Fruit fly (Drosophila melanogaster) whole organism, prepupa: ENCODE data around the gene CG45049.
A peak's percentile ranks its signal among the peaks of the same experiment; 100 is the strongest.

Experiments used
- CG10631 ChIP-seq: fragments of 200-800 bp; sonication (Bioruptor generic); optimal IDR thresholded peaks from 2 replicates; lab custom pipeline; 2016; ENCODE audit warnings: missing biosample characterization, missing genetic modification characterization
- CG11294 ChIP-seq: fragments of 200-800 bp; sonication (Bioruptor generic); IDR thresholded peaks from 2 replicates; pipeline ENCODE4 v1.3.6; 2022; ENCODE audit warnings: missing biosample characterization, missing genetic modification characterization
- CG11902 ChIP-seq: fragments of 200-800 bp; sonication (Bioruptor generic); optimal IDR thresholded peaks from 3 replicates; lab custom pipeline; 2016; ENCODE audit warnings: missing biosample characterization, missing genetic modification characterization
- CG15336 ChIP-seq: fragments of 200-800 bp; sonication (Bioruptor generic); IDR thresholded peaks from 2 replicates; pipeline ENCODE4 v1.3.6; 2022; ENCODE audit warnings: missing biosample characterization, missing genetic modification characterization
- CG1621 ChIP-seq: fragments of 200-800 bp; sonication (Bioruptor generic); optimal IDR thresholded peaks from 3 replicates; lab custom pipeline; 2018; ENCODE audit warnings: missing biosample characterization, mild to moderate bottlenecking, missing genetic modification characterization
- CG16779 ChIP-seq: fragments of 200-800 bp; sonication (Bioruptor generic); optimal IDR thresholded peaks from 3 replicates; lab custom pipeline; 2017; ENCODE audit warnings: missing biosample characterization, mild to moderate bottlenecking, missing genetic modification characterization
- CG31627 ChIP-seq: fragments of 200-800 bp; sonication (Bioruptor generic); optimal IDR thresholded peaks from 3 replicates; lab custom pipeline; 2016; ENCODE audit warnings: missing biosample characterization, missing genetic modification characterization
- CG32006 ChIP-seq: fragments of 200-800 bp; sonication (Bioruptor generic); optimal IDR thresholded peaks from 3 replicates; lab custom pipeline; 2017; ENCODE audit warnings: missing biosample characterization, mild to moderate bottlenecking, missing genetic modification characterization
- CG3919 ChIP-seq: fragments of 200-800 bp; sonication (Bioruptor generic); optimal IDR thresholded peaks from 3 replicates; lab custom pipeline; 2016; ENCODE audit warnings: missing biosample characterization, missing genetic modification characterization
- CG4318 ChIP-seq: fragments of 200-800 bp; sonication (Bioruptor generic); optimal IDR thresholded peaks from 3 replicates; lab custom pipeline; 2017; ENCODE audit warnings: missing biosample characterization, mild to moderate bottlenecking, missing genetic modification characterization
- CG6276 ChIP-seq: fragments of 200-800 bp; sonication (Bioruptor generic); optimal IDR thresholded peaks from 2 replicates; lab custom pipeline; 2017; ENCODE audit warnings: missing biosample characterization, mild to moderate bottlenecking, missing genetic modification characterization
- CG6792 ChIP-seq: fragments of 200-800 bp; sonication (Bioruptor generic); optimal IDR thresholded peaks from 3 replicates; lab custom pipeline; 2016; ENCODE audit warnings: missing biosample characterization, missing genetic modification characterization
- CG7368 ChIP-seq: fragments of 200-800 bp; sonication (Bioruptor generic); optimal IDR thresholded peaks from 3 replicates; lab custom pipeline; 2016; ENCODE audit warnings: missing biosample characterization, missing genetic modification characterization
- CG8119 ChIP-seq: fragments of 200-800 bp; sonication (Bioruptor generic); IDR thresholded peaks from 3 replicates; pipeline ENCODE4 v1.3.6; 2022; ENCODE audit warnings: missing biosample characterization, missing genetic modification characterization
- CG8319 ChIP-seq: fragments of 200-800 bp; sonication (Bioruptor generic); optimal IDR thresholded peaks from 3 replicates; lab custom pipeline; 2016; ENCODE audit warnings: missing biosample characterization, missing genetic modification characterization
- Eip93F ChIP-seq: fragments of 200-800 bp; sonication (Bioruptor generic); optimal IDR thresholded peaks from 2 replicates; lab custom pipeline; 2016; ENCODE audit warnings: missing biosample characterization, mild to moderate bottlenecking, missing genetic modification characterization
- Ets21C ChIP-seq: fragments of 200-800 bp; sonication (Bioruptor generic); optimal IDR thresholded peaks from 3 replicates; lab custom pipeline; 2016; ENCODE audit warnings: missing biosample characterization, missing genetic modification characterization
- Gug ChIP-seq: fragments of 200-800 bp; sonication (Bioruptor generic); IDR thresholded peaks from 2 replicates; pipeline ENCODE4 v1.3.6; 2022; ENCODE audit warnings: missing biosample characterization, missing genetic modification characterization
- Hr4 ChIP-seq: fragments of 200-800 bp; sonication (Bioruptor generic); optimal IDR thresholded peaks from 3 replicates; lab custom pipeline; 2016; ENCODE audit warnings: missing biosample characterization, missing genetic modification characterization
- OdsH ChIP-seq: fragments of 200-800 bp; sonication (Bioruptor generic); optimal IDR thresholded peaks from 3 replicates; lab custom pipeline; 2016; ENCODE audit warnings: missing biosample characterization, missing genetic modification characterization
- Sox14 ChIP-seq: fragments of 200-800 bp; sonication (Bioruptor generic); optimal IDR thresholded peaks from 3 replicates; lab custom pipeline; 2016; ENCODE audit warnings: missing biosample characterization, missing genetic modification characterization
- Sox15 ChIP-seq: fragments of 200-800 bp; sonication (Bioruptor generic); optimal IDR thresholded peaks from 3 replicates; lab custom pipeline; 2016; ENCODE audit warnings: missing biosample characterization, missing genetic modification characterization
- achi ChIP-seq: fragments of 200-800 bp; sonication (Bioruptor generic); optimal IDR thresholded peaks from 3 replicates; lab custom pipeline; 2016; ENCODE audit warnings: missing biosample characterization, missing genetic modification characterization
- cyc ChIP-seq: fragments of 200-800 bp; sonication (Bioruptor generic); optimal IDR thresholded peaks from 3 replicates; lab custom pipeline; 2016; ENCODE audit warnings: missing biosample characterization, missing genetic modification characterization
- dac ChIP-seq: fragments of 200-800 bp; sonication (Bioruptor generic); optimal IDR thresholded peaks from 2 replicates; lab custom pipeline; 2017; ENCODE audit warnings: missing biosample characterization, mild to moderate bottlenecking, missing genetic modification characterization
- eg ChIP-seq: fragments of 200-800 bp; sonication (Bioruptor generic); IDR thresholded peaks from 3 replicates; pipeline ENCODE4 v1.3.6; 2022; ENCODE audit warnings: missing biosample characterization, missing genetic modification characterization
- esn ChIP-seq: fragments of 200-800 bp; sonication (Bioruptor generic); optimal IDR thresholded peaks from 2 replicates; lab custom pipeline; 2016; ENCODE audit warnings: missing biosample characterization, mild to moderate bottlenecking, missing genetic modification characterization, moderate library complexity
- fkh ChIP-seq: fragments of 200-800 bp; sonication (Bioruptor generic); optimal IDR thresholded peaks from 3 replicates; lab custom pipeline; 2017; ENCODE audit warnings: missing biosample characterization, mild to moderate bottlenecking, missing genetic modification characterization, moderate library complexity
- lz ChIP-seq: fragments of 200-800 bp; sonication (Bioruptor generic); optimal IDR thresholded peaks from 3 replicates; lab custom pipeline; 2016; ENCODE audit warnings: missing biosample characterization, missing genetic modification characterization
- pdm3 ChIP-seq: fragments of 200-800 bp; sonication (Bioruptor generic); optimal IDR thresholded peaks from 3 replicates; lab custom pipeline; 2016; ENCODE audit warnings: missing biosample characterization, missing genetic modification characterization
- salr ChIP-seq, 2 experiments: fragments of 200-800 bp; sonication (Bioruptor generic); optimal IDR thresholded peaks; 3 replicates each; lab custom pipeline; 2016 to 2018; ENCODE audit warnings: missing biosample characterization in 2 of 2, missing genetic modification characterization in 2 of 2, mild to moderate bottlenecking in 1 of 2
- svp ChIP-seq: fragments of 200-800 bp; sonication (Bioruptor generic); peaks from one replicate; lab custom pipeline; 2016; ENCODE audit warnings: missing biosample characterization, missing genetic modification characterization
- topi ChIP-seq: fragments of 200-800 bp; sonication (Bioruptor generic); optimal IDR thresholded peaks from 3 replicates; lab custom pipeline; 2016; ENCODE audit warnings: missing biosample characterization, missing genetic modification characterization
- vri ChIP-seq: fragments of 200-800 bp; sonication (Bioruptor generic); optimal IDR thresholded peaks from 3 replicates; lab custom pipeline; 2016; ENCODE audit warnings: missing biosample characterization, mild to moderate bottlenecking, missing genetic modification characterization

CG45049 gene

dm6 chr3R:22726031-22726770 is 566 bp upstream of the CG45049 start, which contains the start of gene RNF220 (continued):
- TF ChIP-seq CG8119 (GFP tag; lab: Robert Waterston, UW) (peak; percentile 19; the same call in 1 of the 3 replicates), CG6792 (GFP tag; lab: Kevin White, UChicago) (no peak), achi (GFP tag; lab: Kevin White, UChicago) (peak; percentile 31), dac (GFP tag; lab: Kevin White, UChicago) (no peak), CG4318 (peak; percentile 20), Sox15 (peak; percentile 37), CG7368 (GFP tag; lab: Kevin White, UChicago) (no peak), fkh (peak; percentile 26), Sox14 (GFP tag; lab: Kevin White, UChicago) (no peak)
- TF ChIP-seq, all 60 proteins: peak for 22

- no peak for TF ChIP-seq CG8119 (GFP tag; lab: Robert Waterston, UW)
- TF ChIP-seq esn (GFP tag; lab: Kevin White, UChicago) = no peak
- no peak for TF ChIP-seq fkh
- no peak for TF ChIP-seq CG11902 (GFP tag; lab: Kevin White, UChicago)
- no peak for TF ChIP-seq CG6276 (GFP tag; lab: Kevin White, UChicago)
- TF ChIP-seq topi (GFP tag; lab: Kevin White, UChicago) = no peak
These were observed 678 bp downstream of the CG45049 start for dm6 chr3R:22727456-22727833.

DNA sequence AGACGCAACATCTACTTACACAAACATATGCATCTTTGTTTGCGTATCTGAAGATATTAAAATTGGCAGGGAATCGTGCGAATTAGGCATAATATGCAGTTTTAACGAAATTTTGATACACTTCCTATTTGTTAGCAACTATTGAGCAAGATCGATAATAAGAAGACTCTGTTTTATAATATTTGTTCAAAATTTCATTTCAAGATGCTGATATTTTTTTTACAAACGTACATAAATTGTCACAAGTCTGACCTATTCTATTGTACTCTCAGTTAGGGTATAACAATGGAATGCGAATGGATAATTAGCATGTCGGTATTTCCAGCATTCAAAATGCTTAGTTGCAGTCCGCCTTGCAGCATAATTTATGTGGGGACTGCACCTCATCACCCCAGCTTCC is 1.1 kb downstream of the CG45049 start:
- TF ChIP-seq svp (GFP tag; lab: Kevin White, UChicago) (peak; percentile 56), pdm3 (no peak), CG32006 (peak; percentile 72), vri (peak; percentile 7), eg (GFP tag; lab: Robert Waterston, UW) (peak; percentile 87), CG31627 (GFP tag; lab: Kevin White, UChicago) (peak; percentile 48), CG8319 (GFP tag; lab: Kevin White, UChicago) (peak; percentile 32), CG15336 (GFP tag; lab: Robert Waterston, UW) (peak; percentile 80), esn (GFP tag; lab: Kevin White, UChicago) (peak; percentile 41), CG4318 (peak; percentile 13), OdsH (GFP tag; lab: Kevin White, UChicago) (no peak), topi (GFP tag; lab: Kevin White, UChicago) (no peak), salr (GFP tag; optimal IDR thresholded peaks at IDR 0.05; lab: Kevin White, UChicago) (no peak), Eip93F (GFP tag; lab: Kevin White, UChicago) (no peak), lz (GFP tag; lab: Kevin White, UChicago) (peak; percentile 16), cyc (GFP tag; lab: Kevin White, UChicago) (no peak), Hr4 (peak; percentile 67), CG6792 (GFP tag; lab: Kevin White, UChicago) (peak; percentile 16), CG16779 (no peak), Gug (GFP tag; lab: Robert Waterston, UW) (peak; percentile 54), CG11294 (GFP tag; lab: Robert Waterston, UW) (peak; percentile 41; the same call in 1 of the 2 replicates), CG8119 (GFP tag; lab: Robert Waterston, UW) (no peak), CG10631 (GFP tag; lab: Kevin White, UChicago) (peak; percentile 9)

dm6 chr3R:22732995-22733394 is 6.2 kb downstream of the CG45049 start:
- TF ChIP-seq Ets21C (GFP tag; lab: Kevin White, UChicago) = no peak

- TF ChIP-seq lz (GFP tag; lab: Kevin White, UChicago) (no peak), CG8319 (GFP tag; lab: Kevin White, UChicago) (no peak), CG11902 (GFP tag; lab: Kevin White, UChicago) (no peak), CG3919 (no peak), CG1621 (tag; lab: Kevin White, UChicago) (no peak), Hr4 (no peak), esn (GFP tag; lab: Kevin White, UChicago) (no peak), CG15336 (GFP tag; lab: Robert Waterston, UW) (no peak)
These were observed 7.0 kb downstream of the CG45049 start, which contains the start of gene Takl2 for dm6 chr3R:22733751-22734150. Gene Takl2 (minus strand): TSS chr3R:22733851.
